Fruit fly (Drosophila melanogaster) S2 (cell line): ENCODE results near the gene mRpS6.

ENCODE experiments used
- CG8478 ChIP-seq: fragments of >200 bp; optimal IDR thresholded peaks from 2 replicates; lab custom pipeline; 2018
- CTCF ChIP-seq, 2 experiments: fragments of >200 bp; optimal IDR thresholded peaks; 2 replicates each; lab custom pipeline; 2018

The mRpS6 gene

DNA sequence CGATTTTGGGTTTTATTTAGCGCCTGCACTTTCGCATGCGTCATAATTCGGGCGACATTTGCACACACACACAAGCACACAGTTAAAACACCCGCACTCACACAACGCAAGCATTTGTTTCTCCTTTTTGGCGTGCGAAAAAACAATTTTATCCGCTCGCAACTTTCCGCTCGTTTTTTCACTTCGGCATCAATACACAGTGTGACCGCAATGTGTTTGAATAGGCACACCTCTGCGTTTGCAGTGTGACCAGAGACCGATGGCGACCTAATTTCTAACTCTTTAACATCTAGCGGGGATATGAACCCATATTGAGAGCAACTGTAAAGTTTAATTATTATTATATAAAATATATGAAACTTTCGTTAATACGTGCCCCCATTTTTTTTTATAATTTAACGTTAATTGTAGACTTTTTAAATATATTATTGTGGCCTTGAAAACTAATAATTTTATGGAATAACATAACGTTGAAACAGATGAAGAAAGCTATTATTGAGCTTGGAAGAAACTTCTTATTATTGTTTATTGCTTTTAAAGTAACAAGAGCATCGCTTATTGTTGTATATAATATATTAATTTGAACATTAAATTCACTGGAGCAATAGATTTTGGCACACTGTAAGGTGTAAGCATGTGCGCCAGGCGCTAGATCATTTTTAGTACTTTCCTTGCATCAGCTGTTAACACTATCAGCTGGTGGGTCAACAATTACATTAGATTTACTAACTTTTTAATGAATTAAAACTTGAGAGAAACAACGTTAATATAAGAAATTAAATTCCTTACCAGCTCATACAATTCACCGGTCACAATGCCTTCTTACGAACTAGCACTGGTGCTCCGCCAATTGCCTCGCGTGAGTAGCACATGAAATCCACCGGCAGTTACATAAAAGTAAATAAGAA is at the start of gene mRpS6, which contains the start of gene Cip4:
mRpS6 (plus strand) TSS at position 664 of the 908 bp plus-strand sequence.
Cip4 (minus strand) TSS at position 216 of the 908 bp plus-strand sequence.
- TF ChIP-seq CG8478 (no peak), CTCF (optimal IDR thresholded peaks at IDR 0.05; lab: Kevin White, UChicago) (peak in 1 of 2 experiments; percentile 19)

DNA sequence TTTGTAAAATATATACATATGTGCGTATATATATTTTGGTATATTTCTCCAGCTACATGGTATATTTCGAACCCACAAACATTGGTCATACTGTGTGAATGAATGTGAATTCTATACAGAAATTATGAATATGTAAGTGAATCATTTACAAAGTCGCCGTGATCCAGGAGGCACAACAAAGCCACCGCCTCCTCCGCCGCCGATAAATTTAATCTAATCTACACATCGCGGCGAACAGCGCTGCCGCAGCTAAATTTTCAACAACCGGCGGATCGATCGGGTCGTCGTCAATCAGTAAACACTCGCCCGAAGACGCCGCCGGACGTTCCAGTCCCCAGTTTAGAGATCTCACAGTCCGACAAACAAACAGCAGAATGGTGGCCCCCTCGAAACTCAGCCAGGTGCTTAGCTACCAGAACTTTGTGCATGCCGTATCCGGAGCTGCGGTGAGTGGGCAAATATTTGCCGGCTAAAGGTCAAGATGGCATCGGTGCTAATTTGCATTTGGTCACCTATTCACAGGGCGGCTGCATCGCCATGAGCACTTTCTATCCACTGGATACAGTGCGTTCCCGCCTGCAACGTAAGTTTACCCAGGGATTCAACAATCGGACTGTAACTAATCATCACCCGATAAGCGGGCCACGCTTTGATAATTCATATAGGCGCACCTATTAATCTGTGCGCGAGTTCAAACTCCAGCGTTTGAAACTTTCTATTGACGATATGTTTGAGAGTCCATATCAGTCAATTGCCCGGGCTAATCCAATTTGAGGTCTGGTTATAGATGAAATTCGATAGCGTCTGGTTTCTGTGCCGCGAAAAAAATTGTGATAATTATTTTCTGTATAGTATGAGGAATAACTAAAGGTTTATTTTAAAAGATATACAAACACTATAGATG is 45.4 kb upstream of the mRpS6 start, which contains the start of gene PMP34:
PMP34 (plus strand) TSS at position 79 of the 904 bp plus-strand sequence.
- TF ChIP-seq CG8478, result no peak
- TF ChIP-seq CTCF (optimal IDR thresholded peaks at IDR 0.05; lab: Kevin White, UChicago), result no peak

DNA sequence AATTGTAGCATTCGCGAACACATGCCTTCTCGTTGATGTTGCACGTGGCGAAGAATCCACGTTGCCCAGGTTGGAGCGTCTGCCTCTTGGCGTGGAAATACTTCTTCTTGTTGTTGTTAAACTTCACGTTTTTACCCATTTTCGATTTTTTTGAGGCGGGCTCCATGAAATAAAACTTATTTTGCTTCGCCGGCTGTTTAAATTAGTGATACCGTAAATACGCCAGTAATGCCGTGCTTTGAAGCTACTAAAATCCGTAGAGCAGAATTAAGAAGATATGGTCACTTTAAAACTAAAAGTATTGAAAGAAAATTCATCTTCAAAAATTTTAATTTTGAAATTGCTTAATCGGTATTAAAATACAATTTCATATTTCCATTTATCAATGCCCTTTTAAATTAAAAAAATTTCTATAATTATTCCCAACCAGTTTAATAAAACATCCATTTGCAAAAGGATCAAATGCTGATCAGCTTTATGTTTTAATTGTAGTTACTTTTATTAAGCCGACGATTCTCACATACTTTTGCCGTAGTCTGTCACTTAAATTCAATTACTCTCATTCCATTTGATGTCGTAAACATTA is 42.2 kb upstream of the mRpS6 start, which contains the start of gene CG15014:
CG15014 (minus strand) TSS at position 228 of the 586 bp plus-strand sequence.
- TF ChIP-seq CTCF (optimal IDR thresholded peaks at IDR 0.05; lab: Kevin White, UChicago), result no peak
- TF ChIP-seq CG8478, result no peak

DNA sequence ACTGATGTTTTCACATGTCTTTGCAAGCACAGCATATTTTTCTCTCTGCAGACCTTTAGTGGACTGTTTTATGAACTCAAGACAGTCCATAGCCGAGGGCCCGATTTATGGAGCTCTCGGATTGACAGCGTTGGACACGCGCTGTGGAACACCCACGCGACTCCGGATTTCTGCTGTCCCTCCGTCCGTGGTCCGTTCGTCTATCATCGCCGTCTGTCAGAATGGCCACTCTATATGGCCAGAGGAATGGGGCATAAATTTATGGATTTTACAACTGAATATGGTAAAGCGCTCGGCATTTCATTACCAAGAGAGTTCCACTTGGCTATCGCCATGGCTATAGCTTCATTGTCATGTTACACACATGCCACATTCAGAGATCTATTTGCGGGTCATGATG is 36.3 kb upstream of the mRpS6 start:
- no peak for TF ChIP-seq CG8478
- no peak for TF ChIP-seq CTCF (optimal IDR thresholded peaks at IDR 0.05; lab: Kevin White, UChicago)

DNA sequence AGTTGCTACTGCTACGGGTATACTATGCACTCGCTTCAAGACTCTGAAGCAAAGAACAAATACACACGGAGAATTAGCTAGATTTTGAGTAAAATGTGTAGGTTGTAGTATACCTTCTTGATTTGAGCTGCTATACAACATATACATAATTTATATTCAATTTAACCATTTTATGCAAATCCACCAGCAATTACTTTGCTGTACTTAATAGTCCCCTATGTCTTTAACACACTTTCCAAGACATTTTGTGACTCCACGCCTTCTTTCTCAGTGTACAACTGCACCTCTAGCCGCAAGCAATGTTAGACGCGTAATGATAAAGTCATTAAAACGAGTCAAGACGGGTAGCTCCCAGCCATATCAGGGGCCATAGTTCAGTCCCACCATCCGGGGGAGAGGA is 27.8 kb upstream of the mRpS6 start:
- no peak for TF ChIP-seq CG8478
- no peak for TF ChIP-seq CTCF (optimal IDR thresholded peaks at IDR 0.05; lab: Kevin White, UChicago)

DNA sequence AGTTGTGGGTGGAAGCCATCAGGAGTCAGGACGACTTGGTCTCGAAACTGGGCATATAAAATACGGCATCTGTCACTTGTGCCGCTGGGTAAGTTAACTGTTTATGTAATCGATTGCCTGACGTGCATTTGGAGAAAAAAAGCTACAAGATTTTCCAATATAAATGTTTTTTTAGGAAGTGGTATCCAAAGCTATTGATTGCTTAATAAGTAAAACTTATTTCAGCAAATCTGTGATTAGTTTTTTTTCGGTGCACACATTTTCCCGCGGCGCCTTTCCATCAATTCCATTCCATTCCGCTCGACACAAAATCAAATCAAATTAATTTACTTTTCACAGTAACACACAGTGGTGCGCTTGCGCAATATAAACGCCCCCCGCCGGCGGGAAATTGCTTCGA is 24.8 kb upstream of the mRpS6 start:
- TF ChIP-seq CTCF (optimal IDR thresholded peaks at IDR 0.05; lab: Kevin White, UChicago), result no peak

DNA sequence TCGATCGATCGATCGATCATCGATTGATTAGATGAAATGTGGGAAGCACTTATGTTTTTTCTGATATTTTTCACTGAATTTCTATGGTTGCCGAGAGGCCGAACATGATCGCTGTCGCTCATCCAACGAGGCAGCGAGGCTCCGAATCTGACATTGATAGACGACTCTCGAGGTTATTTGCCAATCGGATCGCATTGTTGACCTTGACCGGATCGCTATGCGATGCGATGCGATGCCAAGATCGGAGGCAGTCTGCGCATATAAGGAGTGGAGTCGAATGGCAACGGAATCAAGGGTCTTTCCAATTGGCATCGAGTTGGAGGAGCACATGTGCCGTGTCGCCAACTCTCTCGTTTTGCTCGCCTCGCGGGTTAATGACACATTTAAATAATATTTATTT is 24.1 kb upstream of the mRpS6 start:
- no peak for TF ChIP-seq CG8478
- TF ChIP-seq CTCF (optimal IDR thresholded peaks at IDR 0.05; lab: Kevin White, UChicago), result no peak

DNA sequence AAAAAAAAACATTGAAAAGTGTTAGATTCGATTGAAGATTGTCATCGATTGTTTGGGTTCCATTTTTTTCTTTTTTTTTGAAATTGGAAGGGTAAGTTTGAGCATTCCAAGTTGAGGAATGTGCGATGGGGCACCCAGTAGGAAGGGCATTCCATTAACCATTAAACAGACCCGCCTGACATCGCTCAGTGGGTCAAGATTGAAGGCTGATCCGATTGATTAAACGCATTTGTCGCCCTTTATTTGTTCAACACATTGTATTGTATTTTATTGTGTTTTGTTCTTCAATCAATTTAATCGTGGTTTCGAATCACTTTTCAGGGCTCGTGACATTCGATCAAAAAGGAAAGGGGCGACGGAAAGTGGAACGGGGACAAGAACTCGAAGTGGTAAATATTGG is 23.3 kb upstream of the mRpS6 start:
- TF ChIP-seq CTCF (optimal IDR thresholded peaks at IDR 0.05; lab: Kevin White, UChicago) (no peak), CG8478 (no peak)

DNA sequence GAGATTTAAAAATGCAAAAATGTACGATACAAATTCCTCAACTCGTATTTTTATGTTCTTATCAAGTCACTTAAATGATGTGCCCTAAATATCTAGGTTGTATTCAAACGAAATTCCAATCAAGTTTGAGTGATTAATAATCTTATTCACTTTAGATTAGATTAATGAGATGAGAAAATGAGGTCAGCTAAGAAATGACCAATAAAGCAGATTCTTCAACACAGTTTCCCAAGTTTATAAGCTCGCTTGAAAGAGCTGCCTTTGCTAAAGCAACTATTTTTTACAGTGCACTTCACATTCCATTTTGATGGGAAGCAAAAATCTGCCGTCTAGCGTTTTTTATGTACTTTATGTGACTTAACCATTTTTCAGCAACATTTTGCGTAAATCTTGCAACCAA is 18.0 kb upstream of the mRpS6 start:
- TF ChIP-seq CG8478 (no peak), CTCF (optimal IDR thresholded peaks at IDR 0.05; lab: Kevin White, UChicago) (no peak)

DNA sequence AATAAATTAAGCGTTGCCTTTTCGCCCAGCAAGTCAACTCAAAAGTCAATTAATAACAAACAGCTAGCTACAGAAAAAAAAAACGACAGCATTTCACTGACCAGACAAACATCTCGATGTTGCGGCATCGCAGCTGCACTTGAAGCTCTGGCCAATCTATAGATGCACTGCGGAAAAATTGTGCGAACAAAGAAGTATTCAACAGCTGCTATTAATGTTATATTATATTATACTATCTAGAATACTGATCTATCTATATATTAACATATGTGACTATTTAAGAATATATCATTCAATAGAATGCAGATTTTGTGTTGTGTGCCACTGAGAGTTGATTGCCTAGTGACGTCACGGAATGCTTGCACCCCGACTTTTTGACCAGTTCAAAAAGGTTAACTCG is 16.3 kb upstream of the mRpS6 start:
- no peak for TF ChIP-seq CTCF (optimal IDR thresholded peaks at IDR 0.05; lab: Kevin White, UChicago)

DNA sequence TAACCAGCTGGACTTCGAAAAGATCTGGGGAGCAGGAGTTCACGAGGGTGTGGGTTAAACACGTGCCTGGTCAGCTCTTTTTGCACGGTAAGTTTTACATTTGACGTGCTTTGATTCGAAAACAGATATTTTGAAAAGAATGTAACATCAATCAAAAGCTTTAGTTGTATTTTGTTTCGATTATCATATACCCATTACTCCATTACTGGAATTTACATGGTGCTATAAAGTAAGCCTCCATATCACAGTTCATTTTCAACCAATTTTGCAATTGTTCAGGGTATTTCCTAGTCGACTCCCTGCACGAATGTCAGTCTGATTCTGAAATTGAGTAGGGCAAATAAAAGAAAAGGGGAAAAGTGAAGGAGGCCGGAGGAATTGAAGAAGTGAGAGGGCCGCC is 15.5 kb upstream of the mRpS6 start:
- TF ChIP-seq CTCF (optimal IDR thresholded peaks at IDR 0.05; lab: Kevin White, UChicago) (no peak), CG8478 (no peak)

DNA sequence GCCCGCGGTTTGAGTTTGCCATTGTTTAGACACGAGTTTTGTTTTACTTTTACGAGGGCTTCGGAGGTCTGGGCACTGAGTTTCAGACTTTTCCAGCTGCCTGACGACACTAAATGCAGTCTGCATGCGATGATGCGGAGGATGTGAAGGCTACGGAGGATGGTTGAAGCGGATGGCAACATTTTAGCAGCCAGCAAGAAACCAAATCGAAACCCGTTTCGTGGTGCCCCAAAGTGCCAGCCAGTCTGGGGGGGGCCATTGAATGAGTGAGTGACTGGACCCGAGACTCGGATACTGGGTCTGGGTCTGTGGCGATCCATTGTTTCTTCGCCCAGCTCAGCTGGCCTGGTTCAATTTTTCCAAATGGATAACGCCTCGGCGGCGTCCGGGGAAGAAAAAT is 15.0 kb upstream of the mRpS6 start:
- TF ChIP-seq CTCF (optimal IDR thresholded peaks at IDR 0.05; lab: Kevin White, UChicago), result no peak
- TF ChIP-seq CG8478, result no peak

DNA sequence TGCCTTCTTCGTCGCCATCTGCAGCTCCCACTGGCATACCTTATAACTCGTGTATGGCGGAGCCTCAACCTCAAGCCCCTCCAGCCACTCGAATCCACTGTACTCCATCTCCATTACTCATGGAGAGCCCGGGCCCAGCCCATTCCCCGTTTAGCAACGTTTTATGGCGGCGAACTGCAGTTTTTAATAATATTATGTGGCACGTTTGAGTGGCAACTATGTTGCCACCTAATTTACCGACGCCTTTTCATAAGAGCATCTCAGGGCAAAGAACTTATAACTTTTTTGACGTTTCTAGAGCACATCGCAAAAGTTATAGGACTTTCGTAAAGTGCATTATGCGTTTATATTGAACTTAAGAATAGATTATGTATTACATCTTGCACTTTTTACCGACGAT is 12.3 kb upstream of the mRpS6 start:
- TF ChIP-seq CG8478, result no peak
- no peak for TF ChIP-seq CTCF (optimal IDR thresholded peaks at IDR 0.05; lab: Kevin White, UChicago)

DNA sequence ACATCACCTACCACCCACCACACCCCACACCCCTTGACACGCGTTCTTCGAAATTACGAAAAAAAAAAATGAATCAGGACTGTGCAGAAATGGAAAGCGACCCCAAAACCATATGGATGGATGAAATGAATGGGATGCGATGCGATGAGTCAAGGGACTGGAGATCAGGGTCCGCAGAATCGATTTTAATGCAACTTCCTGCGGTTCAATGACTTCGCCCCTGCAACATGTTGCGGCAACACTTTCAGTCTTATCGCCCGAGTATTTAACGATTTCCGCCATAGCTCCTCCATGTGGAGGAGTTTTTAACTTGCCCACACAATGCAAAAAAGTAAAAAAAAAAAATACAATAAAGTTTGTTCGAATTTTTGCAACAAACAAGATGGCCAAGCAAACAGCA is 11.7 kb upstream of the mRpS6 start:
- no peak for TF ChIP-seq CG8478
- no peak for TF ChIP-seq CTCF (optimal IDR thresholded peaks at IDR 0.05; lab: Kevin White, UChicago)

DNA sequence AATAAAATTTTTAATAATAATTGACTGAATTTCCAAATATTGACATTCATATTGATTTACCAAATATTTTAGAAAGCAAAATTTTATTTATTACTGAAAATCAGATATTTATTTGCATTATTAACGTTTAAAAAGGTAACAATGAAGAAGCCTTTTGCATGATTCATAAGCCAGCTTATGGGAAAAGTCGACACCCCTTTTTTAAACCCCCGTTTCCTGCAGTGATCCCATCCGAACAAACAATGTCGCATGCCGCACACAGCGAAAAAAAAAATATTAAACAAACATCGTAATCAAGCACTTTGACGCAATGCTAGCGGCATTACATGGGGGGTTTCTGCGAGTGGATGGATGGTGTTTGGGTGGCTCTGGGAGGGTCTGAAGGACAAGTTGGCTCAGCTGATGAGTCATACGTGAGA is 10.7 kb upstream of the mRpS6 start:
- TF ChIP-seq CTCF (optimal IDR thresholded peaks at IDR 0.05; lab: Kevin White, UChicago), result no peak
- TF ChIP-seq CG8478, result no peak
